Worm (Caenorhabditis elegans) whole organism, midembryonic: ENCODE measurements around the gene ndx-9.

Experiments
- flt-1 ChIP-seq: fragments of 200-800 bp; sonication (Bioruptor generic); IDR thresholded peaks from 2 replicates; pipeline ENCODE4 v1.3.6; 2022; ENCODE audit warnings: missing genetic modification characterization, missing compliant biosample characterization
- med-1 ChIP-seq: sonication (generic microtip); optimal IDR thresholded peaks from 2 replicates; lab custom pipeline; 2017; ENCODE audit warnings: missing genetic modification characterization, mild to moderate bottlenecking, missing compliant biosample characterization, antibody characterized with exemption, missing genetic modification reagents; ENCODE audit not compliant: insufficient read depth

ce11 chrIV:11021512-11022268, 9.9 kb upstream of the ndx-9 start, which contains the start of gene mogs-1:
- no peak for TF ChIP-seq med-1 (GFP tag; lab: Kevin White, UChicago)
- no peak for TF ChIP-seq flt-1
